Worm (Caenorhabditis elegans): Measurements from ENCODE around the gene F16B12.6.

DNA sequence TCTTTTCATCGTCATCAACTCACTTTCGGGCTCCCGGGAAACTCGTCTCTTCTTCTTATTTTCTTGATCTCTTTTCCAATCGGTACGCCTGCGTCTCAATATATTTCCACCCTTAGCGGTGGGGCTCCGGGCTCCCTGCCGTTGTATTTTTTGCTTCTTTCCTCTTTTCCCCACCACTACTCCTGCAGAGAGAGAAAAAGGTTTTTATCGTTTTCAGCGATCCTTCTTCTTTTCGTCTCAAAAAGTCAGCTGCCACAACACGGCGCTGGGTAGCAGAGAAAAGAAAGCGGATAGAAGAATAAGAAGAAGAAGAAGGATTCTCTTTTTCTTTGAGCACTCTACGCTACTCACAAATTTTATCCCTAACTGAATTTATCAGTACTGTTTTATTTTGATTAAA, 47.3 kb upstream of the F16B12.6 start:
- TF ChIP-seq med-1 (GFP tag; optimal IDR thresholded peaks at IDR 0.05; ENCODE audit: insufficient read depth) = no peak
- TF ChIP-seq flt-1 (GFP tag; IDR thresholded peaks at IDR 0.05) = no peak
- TF ChIP-seq ref-1 (GFP tag; conservative IDR thresholded peaks at IDR 0.05) = no peak
- TF ChIP-seq klf-2 (GFP tag; conservative IDR thresholded peaks at IDR 0.05) = no peak
